Worm (Caenorhabditis elegans) whole organism, late embryonic: ENCODE results near the gene srh-73.

Experiments
- C08G9.2 ChIP-seq: sonication (generic microtip); optimal IDR thresholded peaks from 2 replicates; lab custom pipeline; 2016; ENCODE audit warnings: mild to moderate bottlenecking, missing genetic modification characterization, moderate library complexity, missing compliant biosample characterization
- F13H6.1 ChIP-seq: sonication (generic microtip); optimal IDR thresholded peaks from 2 replicates; lab custom pipeline; 2016; ENCODE audit warnings: missing genetic modification characterization, missing compliant biosample characterization
- K02D7.2 ChIP-seq: sonication (generic microtip); optimal IDR thresholded peaks from 2 replicates; lab custom pipeline; 2017; ENCODE audit warnings: mild to moderate bottlenecking, missing genetic modification characterization, missing compliant biosample characterization
- ceh-14 ChIP-seq: sonication (generic microtip); optimal IDR thresholded peaks from 2 replicates; lab custom pipeline; 2016; ENCODE audit warnings: missing genotype, missing genetic modification characterization, missing compliant biosample characterization
- ceh-19 ChIP-seq: fragments of 200-800 bp; sonication (Bioruptor generic); optimal IDR thresholded peaks from 2 replicates; lab custom pipeline; 2018; ENCODE audit warnings: mild to moderate bottlenecking, missing genetic modification characterization, missing compliant biosample characterization
- ceh-34 ChIP-seq: sonication (generic microtip); optimal IDR thresholded peaks from 2 replicates; lab custom pipeline; 2016; ENCODE audit warnings: mild to moderate bottlenecking, missing genetic modification characterization, missing compliant biosample characterization
- ceh-45 ChIP-seq: fragments of 200-800 bp; sonication (Bioruptor generic); IDR thresholded peaks from 2 replicates; pipeline ENCODE4 v1.3.6; 2022; ENCODE audit warnings: missing genetic modification reagents, missing genetic modification characterization, missing compliant biosample characterization
- ceh-48 ChIP-seq: sonication (generic microtip); optimal IDR thresholded peaks from 2 replicates; lab custom pipeline; 2016; ENCODE audit warnings: missing genetic modification characterization, inconsistent platforms, missing compliant biosample characterization
- ceh-6 ChIP-seq: fragments of 200-800 bp; sonication (Bioruptor generic); optimal IDR thresholded peaks from 2 replicates; lab custom pipeline; 2018; ENCODE audit warnings: mild to moderate bottlenecking, missing genetic modification characterization, missing compliant biosample characterization
- che-1 ChIP-seq: sonication (generic microtip); optimal IDR thresholded peaks from 2 replicates; lab custom pipeline; 2016; ENCODE audit warnings: mild to moderate bottlenecking, missing genetic modification characterization, missing compliant biosample characterization
- dve-1 ChIP-seq: sonication (generic microtip); optimal IDR thresholded peaks from 2 replicates; lab custom pipeline; 2017; ENCODE audit warnings: antibody characterized with exemption, mild to moderate bottlenecking, missing genetic modification characterization, missing compliant biosample characterization
- elt-2 ChIP-seq: sonication (generic microtip); optimal IDR thresholded peaks from 2 replicates; lab custom pipeline; 2016; ENCODE audit warnings: missing genetic modification reagents, missing genetic modification characterization, missing compliant biosample characterization
- ets-4 ChIP-seq: sonication (generic microtip); optimal IDR thresholded peaks from 2 replicates; lab custom pipeline; 2016; ENCODE audit warnings: missing genetic modification characterization, missing compliant biosample characterization
- eyg-1 ChIP-seq: sonication (generic microtip); optimal IDR thresholded peaks from 2 replicates; lab custom pipeline; 2016; ENCODE audit warnings: missing genotype, missing genetic modification characterization, missing compliant biosample characterization
- fax-1 ChIP-seq: sonication (generic microtip); optimal IDR thresholded peaks from 2 replicates; lab custom pipeline; 2016; ENCODE audit warnings: missing genotype, missing genetic modification characterization, missing compliant biosample characterization
- gmeb-2 ChIP-seq: sonication (generic microtip); optimal IDR thresholded peaks from 2 replicates; lab custom pipeline; 2016; ENCODE audit warnings: missing genetic modification characterization, inconsistent platforms, missing compliant biosample characterization
- hlh-15 ChIP-seq: sonication (generic microtip); optimal IDR thresholded peaks from 2 replicates; lab custom pipeline; 2016; ENCODE audit warnings: missing genetic modification characterization, missing compliant biosample characterization
- hlh-6 ChIP-seq: sonication (generic microtip); optimal IDR thresholded peaks from 2 replicates; lab custom pipeline; 2016; ENCODE audit warnings: missing genotype, missing genetic modification characterization, missing compliant biosample characterization
- hlh-8 ChIP-seq: sonication (generic microtip); optimal IDR thresholded peaks from 2 replicates; lab custom pipeline; 2016; ENCODE audit warnings: missing genotype, missing genetic modification characterization, missing compliant biosample characterization
- lim-6 ChIP-seq: sonication (generic microtip); optimal IDR thresholded peaks from 2 replicates; lab custom pipeline; 2016; ENCODE audit warnings: missing genetic modification characterization, missing compliant biosample characterization
- lin-11 ChIP-seq: fragments of 200-800 bp; sonication (Bioruptor generic); optimal IDR thresholded peaks from 2 replicates; lab custom pipeline; 2018; ENCODE audit warnings: mild to moderate bottlenecking, missing genetic modification characterization, missing compliant biosample characterization
- mec-3 ChIP-seq: sonication (generic microtip); optimal IDR thresholded peaks from 2 replicates; lab custom pipeline; 2016; ENCODE audit warnings: borderline replicate concordance, missing genetic modification characterization, missing compliant biosample characterization
- nfya-1 ChIP-seq: sonication (generic microtip); optimal IDR thresholded peaks from 2 replicates; lab custom pipeline; 2017; ENCODE audit warnings: missing genetic modification characterization, mild to moderate bottlenecking, missing compliant biosample characterization, antibody characterized with exemption, moderate library complexity
- nhr-11 ChIP-seq: fragments of 150-350 bp; optimal IDR thresholded peaks from 2 replicates; lab custom pipeline; 2014; ENCODE audit warnings: missing biosample characterization, missing genetic modification characterization
- nhr-232 ChIP-seq: sonication (generic microtip); optimal IDR thresholded peaks from 2 replicates; lab custom pipeline; 2016; ENCODE audit warnings: missing genetic modification characterization, missing compliant biosample characterization
- npax-4 ChIP-seq: sonication (generic microtip); optimal IDR thresholded peaks from 2 replicates; lab custom pipeline; 2016; ENCODE audit warnings: missing genetic modification characterization, missing compliant biosample characterization
- pag-3 ChIP-seq: sonication (generic microtip); optimal IDR thresholded peaks from 2 replicates; lab custom pipeline; 2016; ENCODE audit warnings: missing compliant biosample characterization, missing genetic modification characterization, borderline replicate concordance
- pat-9 ChIP-seq: fragments of 200-800 bp; sonication (Bioruptor generic); optimal IDR thresholded peaks from 2 replicates; lab custom pipeline; 2018; ENCODE audit warnings: mild to moderate bottlenecking, missing genetic modification characterization, moderate library complexity, missing compliant biosample characterization
- pha-2 ChIP-seq: sonication (generic microtip); optimal IDR thresholded peaks from 2 replicates; lab custom pipeline; 2017; ENCODE audit warnings: mild to moderate bottlenecking, missing genetic modification characterization, missing compliant biosample characterization
- pha-4 ChIP-seq: fragments of 150-350 bp; optimal IDR thresholded peaks from 2 replicates; lab custom pipeline; 2018; ENCODE audit warnings: missing biosample characterization, missing genetic modification reagents, missing genetic modification characterization
- pros-1 ChIP-seq: fragments of 150-350 bp; optimal IDR thresholded peaks from 2 replicates; lab custom pipeline; 2014; ENCODE audit warnings: missing biosample characterization, missing genetic modification reagents, missing genetic modification characterization
- ref-2 ChIP-seq: sonication (generic microtip); optimal IDR thresholded peaks from 2 replicates; lab custom pipeline; 2016; ENCODE audit warnings: missing genetic modification characterization, missing compliant biosample characterization
- rnt-1 ChIP-seq: sonication (generic microtip); optimal IDR thresholded peaks from 2 replicates; lab custom pipeline; 2016; ENCODE audit warnings: missing genetic modification characterization, missing compliant biosample characterization
- sdc-2 ChIP-seq: sonication (generic microtip); optimal IDR thresholded peaks from 2 replicates; lab custom pipeline; 2016; ENCODE audit warnings: missing genotype, missing genetic modification characterization, missing compliant biosample characterization
- sox-4 ChIP-seq: sonication (generic microtip); optimal IDR thresholded peaks from 2 replicates; lab custom pipeline; 2017; ENCODE audit warnings: mild to moderate bottlenecking, missing genetic modification characterization, inconsistent platforms, missing compliant biosample characterization
- tbx-2 ChIP-seq: sonication (generic microtip); optimal IDR thresholded peaks from 2 replicates; lab custom pipeline; 2016; ENCODE audit warnings: missing genetic modification characterization, missing compliant biosample characterization
- tbx-7 ChIP-seq: sonication (generic microtip); optimal IDR thresholded peaks from 2 replicates; lab custom pipeline; 2016; ENCODE audit warnings: missing genotype, missing genetic modification characterization, missing compliant biosample characterization
- unc-55 ChIP-seq: sonication (generic microtip); optimal IDR thresholded peaks from 2 replicates; lab custom pipeline; 2017; ENCODE audit warnings: missing biosample characterization, missing genetic modification reagents, missing genetic modification characterization
- zip-5 ChIP-seq: sonication (generic microtip); optimal IDR thresholded peaks from 2 replicates; lab custom pipeline; 2016; ENCODE audit warnings: missing genetic modification characterization, missing compliant biosample characterization
- ztf-16 ChIP-seq: sonication (generic microtip); optimal IDR thresholded peaks from 2 replicates; lab custom pipeline; 2017; ENCODE audit warnings: missing genetic modification characterization, missing compliant biosample characterization

Gene srh-73

DNA sequence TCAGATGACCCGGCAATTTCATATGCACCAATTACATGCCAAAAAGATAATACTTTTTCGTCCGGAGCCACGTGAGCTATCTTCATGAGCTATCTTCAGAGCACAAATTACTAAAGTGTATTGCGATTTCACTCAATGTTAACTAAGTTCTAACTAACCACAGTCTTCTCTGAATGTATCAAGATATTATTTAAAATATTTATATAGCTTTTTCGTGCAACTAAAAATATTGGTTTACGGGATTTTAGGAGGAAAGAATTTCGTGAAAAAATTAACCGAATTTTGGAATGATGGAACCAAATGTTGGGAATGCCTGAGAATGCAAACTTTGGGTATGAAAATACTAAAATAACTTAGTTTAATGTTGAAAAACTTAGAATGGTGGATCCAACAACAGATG, 35.6 kb downstream of the srh-73 start, which contains the start of gene F49C5.16:
TSS of gene F49C5.16 (plus strand) at position 301 of the 400 bp plus-strand sequence.
- TF ChIP-seq lin-11 (tag; lab: Kevin White, UChicago) (no peak), C08G9.2 (tag; lab: Kevin White, UChicago) (no peak), hlh-15 (tag; lab: Kevin White, UChicago) (no peak), dve-1 (tag; lab: Kevin White, UChicago) (no peak), lim-6 (tag; lab: Kevin White, UChicago) (no peak), sox-4 (tag; lab: Kevin White, UChicago) (no peak), mec-3 (tag; lab: Kevin White, UChicago) (no peak), eyg-1 (tag; lab: Kevin White, UChicago) (no peak), pat-9 (tag; lab: Kevin White, UChicago) (no peak), che-1 (tag; lab: Kevin White, UChicago) (no peak), pha-2 (no peak), K02D7.2 (tag; lab: Kevin White, UChicago) (no peak), nfya-1 (no peak), pha-4 (tag; lab: Kevin White, UChicago) (no peak), gmeb-2 (tag; lab: Kevin White, UChicago) (no peak), nhr-232 (tag; lab: Kevin White, UChicago) (no peak), ztf-16 (tag; lab: Kevin White, UChicago) (no peak), F13H6.1 (tag; lab: Kevin White, UChicago) (no peak), elt-2 (tag; lab: Kevin White, UChicago) (no peak), nhr-11 (no peak)

- TF ChIP-seq mec-3 (tag; lab: Kevin White, UChicago): no peak
- no peak for TF ChIP-seq pat-9 (tag; lab: Kevin White, UChicago)
- no peak for TF ChIP-seq ceh-19 (GFP tag; lab: Kevin White, UChicago)
- TF ChIP-seq dve-1 (tag; lab: Kevin White, UChicago): no peak
- TF ChIP-seq ceh-6 (GFP tag; lab: Kevin White, UChicago): no peak
- no peak for TF ChIP-seq sox-4 (tag; lab: Kevin White, UChicago)
- TF ChIP-seq nfya-1: no peak
- TF ChIP-seq ceh-45 (GFP tag; lab: Robert Waterston, UW): no peak
- no peak for TF ChIP-seq tbx-7 (tag; lab: Kevin White, UChicago)
- no peak for TF ChIP-seq hlh-6 (tag; lab: Kevin White, UChicago)
- no peak for TF ChIP-seq tbx-2 (tag; lab: Kevin White, UChicago)
- no peak for TF ChIP-seq sdc-2 (tag; lab: Kevin White, UChicago)
- TF ChIP-seq ceh-48 (tag; lab: Kevin White, UChicago): no peak
- no peak for TF ChIP-seq pag-3 (tag; lab: Kevin White, UChicago)
- no peak for TF ChIP-seq C08G9.2 (tag; lab: Kevin White, UChicago)
- no peak for TF ChIP-seq fax-1
These were observed 37.6 kb downstream of the srh-73 start for ce11 chrII:12549613-12550012.

DNA sequence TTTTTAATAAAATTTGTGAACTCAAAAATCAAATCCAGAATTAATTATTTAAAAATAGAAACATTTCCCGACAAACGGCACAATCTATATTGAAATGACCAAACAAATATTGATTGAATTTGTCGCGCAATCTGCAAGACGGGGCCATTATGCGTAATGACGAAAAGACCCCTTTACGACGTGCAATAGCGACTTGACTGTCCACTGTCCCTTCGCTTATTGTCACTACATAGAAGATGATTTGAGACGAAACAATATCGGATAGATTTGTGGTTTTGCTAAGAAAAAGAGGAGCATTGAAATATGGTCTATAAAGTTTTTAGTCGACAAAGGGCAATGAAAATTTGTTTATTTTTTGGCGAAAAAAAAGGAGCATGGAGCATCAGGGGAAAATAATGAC, 39.0 kb downstream of the srh-73 start:
- TF ChIP-seq sdc-2 (tag; lab: Kevin White, UChicago): peak; percentile 97
- TF ChIP-seq ref-2 (tag; lab: Kevin White, UChicago): no peak
- TF ChIP-seq, all 69 proteins: peak for 1

DNA sequence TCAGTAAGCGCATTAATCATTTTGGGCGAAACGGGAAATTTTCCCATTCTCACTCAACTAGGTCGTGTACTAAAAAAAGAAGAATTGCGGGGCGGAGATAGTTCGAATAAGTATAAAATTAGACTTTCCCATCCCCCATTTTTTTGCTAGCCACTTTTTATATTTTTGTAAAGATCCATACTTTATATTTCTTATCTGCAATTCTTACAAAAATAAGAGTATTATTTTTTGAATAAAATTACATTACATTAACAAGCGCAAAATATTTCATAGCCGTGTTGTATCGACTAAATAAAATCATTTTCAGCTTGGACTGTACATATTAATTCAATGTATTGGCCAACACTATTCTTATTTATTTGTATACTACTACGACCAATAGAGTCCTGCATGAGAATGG, 43.6 kb downstream of the srh-73 start, which contains the start of gene F49C5.11:
TSS of gene F49C5.11 (plus strand) at position 301 of the 400 bp plus-strand sequence.
- TF ChIP-seq hlh-6 (tag; lab: Kevin White, UChicago): no peak
- TF ChIP-seq npax-4: no peak
- TF ChIP-seq ets-4: no peak
- no peak for TF ChIP-seq pros-1
- no peak for TF ChIP-seq C08G9.2 (tag; lab: Kevin White, UChicago)
- TF ChIP-seq rnt-1 (tag; lab: Kevin White, UChicago): no peak
- TF ChIP-seq tbx-2 (tag; lab: Kevin White, UChicago): no peak
- TF ChIP-seq ceh-14 (tag; lab: Kevin White, UChicago): no peak
- no peak for TF ChIP-seq unc-55 (GFP tag; lab: Kevin White, UChicago)
- no peak for TF ChIP-seq zip-5
- no peak for TF ChIP-seq ceh-34
- no peak for TF ChIP-seq sox-4 (tag; lab: Kevin White, UChicago)
- TF ChIP-seq hlh-8 (tag; lab: Kevin White, UChicago): no peak
